Worm (Caenorhabditis elegans): ENCODE results near the gene nhr-71.

- no peak for TF ChIP-seq unc-62 (GFP tag; optimal IDR thresholded peaks at IDR 0.05 in 1 of 2)
- no peak for TF ChIP-seq unc-62 (tag; optimal IDR thresholded peaks at IDR 0.05)
- no peak for TF ChIP-seq ceh-20 (GFP tag; IDR thresholded peaks at IDR 0.05)
- TF ChIP-seq zag-1 (tag; optimal IDR thresholded peaks at IDR 0.05) = no peak
- peak; percentile 7 for TF ChIP-seq nhr-28 (tag; optimal IDR thresholded peaks at IDR 0.05)
- no peak for TF ChIP-seq nhr-11 (tag; optimal IDR thresholded peaks at IDR 0.05)
- no peak for TF ChIP-seq F10B5.3 (tag; optimal IDR thresholded peaks at IDR 0.05)
Observed at ce11 chrX:13716313-13716712, 30.8 kb upstream of the nhr-71 start.

Data from whole organism, L4 larva.